Worm (Caenorhabditis elegans) whole organism, young adult: ENCODE results near the gene figl-1.

Experiments
- B0261.1 ChIP-seq: sonication (generic microtip); optimal IDR thresholded peaks from 2 replicates; lab custom pipeline; 2016; ENCODE audit warnings: mild to moderate bottlenecking, missing genetic modification characterization, moderate library complexity, missing compliant biosample characterization
- C17E4.6 ChIP-seq: fragments of 200-800 bp; sonication (Bioruptor generic); IDR thresholded peaks from 2 replicates; pipeline ENCODE4 v1.3.6; 2022; ENCODE audit warnings: missing genetic modification reagents, missing genetic modification characterization, missing compliant biosample characterization
- D2030.7 ChIP-seq: fragments of 200-800 bp; sonication (Bioruptor generic); IDR thresholded peaks from 2 replicates; pipeline ENCODE4 v1.3.6; 2022; ENCODE audit warnings: missing genetic modification reagents, missing genetic modification characterization, missing compliant biosample characterization
- F10E7.11 ChIP-seq: sonication (generic microtip); optimal IDR thresholded peaks from 2 replicates; lab custom pipeline; 2017; ENCODE audit warnings: mild to moderate bottlenecking, missing genetic modification characterization, moderate library complexity, missing compliant biosample characterization
- F52B5.7 ChIP-seq: sonication (generic microtip); optimal IDR thresholded peaks from 2 replicates; lab custom pipeline; 2016; ENCODE audit warnings: mild to moderate bottlenecking, missing genetic modification characterization, missing compliant biosample characterization
- F57A8.1 ChIP-seq: fragments of 200-800 bp; sonication (Bioruptor generic); optimal IDR thresholded peaks from 2 replicates; lab custom pipeline; 2018; ENCODE audit warnings: mild to moderate bottlenecking, missing genetic modification characterization, moderate library complexity, missing compliant biosample characterization
- Y53G8AR.9 ChIP-seq: fragments of 200-800 bp; sonication (Bioruptor generic); conservative IDR thresholded peaks from 2 replicates; pipeline ENCODE4 v1.3.6; 2022; ENCODE audit warnings: missing genetic modification reagents, missing genetic modification characterization, missing compliant biosample characterization
- Y79H2A.3 ChIP-seq: fragments of 200-800 bp; sonication (Bioruptor generic); conservative IDR thresholded peaks from 2 replicates; pipeline ENCODE4 v1.3.6; 2022; ENCODE audit warnings: missing genetic modification reagents, missing genetic modification characterization, missing compliant biosample characterization
- akir-1 ChIP-seq: fragments of 200-800 bp; sonication (Bioruptor generic); optimal IDR thresholded peaks from 2 replicates; lab custom pipeline; 2018; ENCODE audit warnings: mild to moderate bottlenecking, missing genetic modification characterization, moderate library complexity, missing compliant biosample characterization
- aptf-3 ChIP-seq: fragments of 200-800 bp; sonication (Bioruptor generic); IDR thresholded peaks from 2 replicates; pipeline ENCODE4 v1.3.6; 2022; ENCODE audit warnings: missing genetic modification characterization, missing compliant biosample characterization
- attf-6 ChIP-seq: fragments of 200-800 bp; sonication (Bioruptor generic); IDR thresholded peaks from 2 replicates; pipeline ENCODE4 v1.3.6; 2022; ENCODE audit warnings: missing genetic modification reagents, missing genetic modification characterization, missing compliant biosample characterization
- bed-1 ChIP-seq: fragments of 200-800 bp; sonication (Bioruptor generic); IDR thresholded peaks from 2 replicates; pipeline ENCODE4 v1.3.6; 2022; ENCODE audit warnings: missing genetic modification reagents, missing genetic modification characterization, missing compliant biosample characterization
- ccch-3 ChIP-seq: fragments of 200-800 bp; sonication (Bioruptor generic); optimal IDR thresholded peaks from 2 replicates; lab custom pipeline; 2018; ENCODE audit warnings: mild to moderate bottlenecking, missing genetic modification characterization, missing compliant biosample characterization
- cebp-1 ChIP-seq, 2 experiments: fragments of 200-800 bp in 1 of 2; sonication (Bioruptor generic) in 1 of 2; sonication (generic microtip) in 1 of 2; IDR thresholded peaks in 1 of 2; optimal IDR thresholded peaks in 1 of 2; 2 replicates each; pipeline versions ENCODE4 v1.3.6 to Lab custom; 2017 to 2022; ENCODE audit warnings: missing compliant biosample characterization in 2 of 2, missing genetic modification characterization in 2 of 2, mild to moderate bottlenecking in 1 of 2, missing genetic modification reagents in 1 of 2, moderate library complexity in 1 of 2
- cebp-2 ChIP-seq: fragments of 200-800 bp; sonication (Bioruptor generic); IDR thresholded peaks from 2 replicates; pipeline ENCODE4 v1.3.6; 2022; ENCODE audit warnings: missing genetic modification characterization, missing compliant biosample characterization
- ceh-40 ChIP-seq: fragments of 200-800 bp; sonication (Bioruptor generic); IDR thresholded peaks from 2 replicates; pipeline ENCODE4 v1.3.6; 2022; ENCODE audit warnings: missing genetic modification characterization, missing compliant biosample characterization
- hlh-12 ChIP-seq: sonication (generic microtip); optimal IDR thresholded peaks from 2 replicates; lab custom pipeline; 2016; ENCODE audit warnings: missing genetic modification characterization, missing compliant biosample characterization
- hmg-1.2 ChIP-seq: fragments of 200-800 bp; sonication (Bioruptor generic); IDR thresholded peaks from 2 replicates; pipeline ENCODE4 v1.3.6; 2022; ENCODE audit warnings: missing genetic modification reagents, missing genetic modification characterization, missing compliant biosample characterization
- hmg-20 ChIP-seq: fragments of 200-800 bp; sonication (Bioruptor generic); IDR thresholded peaks from 2 replicates; pipeline ENCODE4 v1.3.6; 2022; ENCODE audit warnings: missing genetic modification reagents, missing genetic modification characterization, missing compliant biosample characterization
- let-607 ChIP-seq, 2 experiments: fragments of 200-800 bp in 1 of 2; sonication (Bioruptor generic) in 1 of 2; sonication (generic microtip) in 1 of 2; optimal IDR thresholded peaks; 2 replicates each; lab custom pipeline; 2016 to 2018; ENCODE audit warnings: mild to moderate bottlenecking in 2 of 2, missing compliant biosample characterization in 2 of 2, missing genetic modification characterization in 2 of 2, moderate library complexity in 2 of 2, missing genotype in 1 of 2
- lin-26 ChIP-seq: fragments of 200-800 bp; sonication (Bioruptor generic); IDR thresholded peaks from 2 replicates; pipeline ENCODE4 v1.3.6; 2022; ENCODE audit warnings: missing genetic modification reagents, missing genetic modification characterization, missing compliant biosample characterization
- madf-6 ChIP-seq: fragments of 200-800 bp; sonication (Bioruptor generic); IDR thresholded peaks from 2 replicates; pipeline ENCODE4 v1.3.6; 2022; ENCODE audit warnings: missing genetic modification reagents, missing genetic modification characterization, missing compliant biosample characterization
- mcd-1 ChIP-seq: fragments of 200-800 bp; sonication (Bioruptor generic); IDR thresholded peaks from 2 replicates; pipeline ENCODE4 v1.3.6; 2022; ENCODE audit warnings: missing genetic modification reagents, missing genetic modification characterization, missing compliant biosample characterization
- mel-28 ChIP-seq: sonication (generic microtip); optimal IDR thresholded peaks from 2 replicates; lab custom pipeline; 2016; ENCODE audit warnings: borderline replicate concordance, mild to moderate bottlenecking, missing genetic modification characterization, missing compliant biosample characterization
- mes-4 ChIP-seq: sonication (generic microtip); optimal IDR thresholded peaks from 2 replicates; lab custom pipeline; 2016; ENCODE audit warnings: missing genotype, missing genetic modification characterization, missing compliant biosample characterization
- mxl-1 ChIP-seq: sonication (generic microtip); optimal IDR thresholded peaks from 2 replicates; lab custom pipeline; 2016; ENCODE audit warnings: missing genetic modification characterization, missing compliant biosample characterization
- nfyb-1 ChIP-seq: fragments of 200-800 bp; sonication (Bioruptor generic); IDR thresholded peaks from 2 replicates; pipeline ENCODE4 v1.3.6; 2022; ENCODE audit warnings: missing genetic modification reagents, missing genetic modification characterization, missing compliant biosample characterization
- nhr-27 ChIP-seq: fragments of 200-800 bp; sonication (Bioruptor generic); optimal IDR thresholded peaks from 2 replicates; lab custom pipeline; 2018; ENCODE audit warnings: mild to moderate bottlenecking, missing genetic modification characterization, moderate library complexity, missing compliant biosample characterization
- nhr-80 ChIP-seq: sonication (generic microtip); optimal IDR thresholded peaks from 2 replicates; lab custom pipeline; 2016; ENCODE audit warnings: missing genetic modification characterization, missing compliant biosample characterization
- nhr-90 ChIP-seq: sonication (generic microtip); optimal IDR thresholded peaks from 2 replicates; lab custom pipeline; 2016; ENCODE audit warnings: missing genotype, mild to moderate bottlenecking, missing genetic modification characterization, missing compliant biosample characterization
- pbrm-1 ChIP-seq: fragments of 200-800 bp; sonication (Bioruptor generic); IDR thresholded peaks from 2 replicates; pipeline ENCODE4 v1.3.6; 2022; ENCODE audit warnings: missing genetic modification reagents, missing genetic modification characterization, missing compliant biosample characterization
- rcor-1 ChIP-seq: fragments of 200-800 bp; sonication (Bioruptor generic); IDR thresholded peaks from 2 replicates; pipeline ENCODE4 v1.3.6; 2022; ENCODE audit warnings: missing genetic modification reagents, missing genetic modification characterization, missing compliant biosample characterization
- rec-8 ChIP-seq, 2 experiments: sonication (generic microtip); optimal IDR thresholded peaks; 2 replicates each; lab custom pipeline; 2016; ENCODE audit warnings: mild to moderate bottlenecking in 2 of 2, missing genetic modification characterization in 2 of 2, missing genetic modification reagents in 2 of 2, missing genotype in 2 of 2, missing biosample characterization in 1 of 2, missing compliant biosample characterization in 1 of 2, moderate library complexity in 1 of 2
- snpc-1.1 ChIP-seq: sonication (generic microtip); optimal IDR thresholded peaks from 2 replicates; lab custom pipeline; 2017; ENCODE audit warnings: missing genetic modification characterization, mild to moderate bottlenecking, missing compliant biosample characterization, antibody characterized with exemption, moderate library complexity, missing genotype, missing genetic modification reagents; ENCODE audit not compliant: insufficient read depth
- tbx-9 ChIP-seq: sonication (generic microtip); optimal IDR thresholded peaks from 2 replicates; lab custom pipeline; 2016; ENCODE audit warnings: borderline replicate concordance, missing genetic modification characterization, inconsistent platforms, missing compliant biosample characterization
- tlf-1 ChIP-seq: fragments of 200-800 bp; sonication (Bioruptor generic); optimal IDR thresholded peaks from 2 replicates; lab custom pipeline; 2018; ENCODE audit warnings: mild to moderate bottlenecking, missing genetic modification characterization, missing compliant biosample characterization
- zfh-2 ChIP-seq: fragments of 200-800 bp; sonication (Bioruptor generic); conservative IDR thresholded peaks from 2 replicates; pipeline ENCODE4 v1.3.6; 2022; ENCODE audit warnings: missing genetic modification reagents, missing genetic modification characterization, missing compliant biosample characterization
- zim-3 ChIP-seq: sonication (generic microtip); optimal IDR thresholded peaks from 2 replicates; lab custom pipeline; 2017; ENCODE audit warnings: mild to moderate bottlenecking, missing genetic modification characterization, moderate library complexity, missing compliant biosample characterization
- ztf-25 ChIP-seq: fragments of 200-800 bp; sonication (Bioruptor generic); IDR thresholded peaks from 2 replicates; pipeline ENCODE4 v1.3.6; 2022; ENCODE audit warnings: missing genetic modification reagents, missing genetic modification characterization, missing compliant biosample characterization

The figl-1 gene

DNA sequence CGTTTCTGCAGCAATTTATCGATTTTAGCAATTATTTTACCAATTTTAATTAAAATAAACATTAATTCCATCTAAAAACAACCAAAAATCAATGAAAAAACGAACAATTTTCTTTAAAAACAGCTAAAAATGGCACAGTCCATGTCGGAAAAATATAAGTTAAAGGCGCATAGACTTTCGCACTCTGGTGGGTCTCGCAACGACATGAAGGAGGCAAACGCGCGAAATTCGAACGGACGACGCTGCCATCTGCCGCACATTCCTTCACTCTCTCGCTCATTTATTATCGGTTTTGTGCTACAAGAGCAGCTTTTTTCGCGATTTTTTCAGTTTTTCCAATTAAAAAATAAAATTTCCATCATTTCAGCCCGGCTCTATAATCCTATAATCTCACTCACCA lies 1.0 kb upstream of the figl-1 start, which contains the start of gene mcm-7 (continued):
- TF ChIP-seq nhr-90 (tag; lab: Kevin White, UChicago) (no peak), pbrm-1 (0 out of 2 replicates have a peak, but pooled peaks have one; percentile 47), Y79H2A.3 (no peak), aptf-3 (GFP tag; lab: Robert Waterston, UW) (no peak), zfh-2 (GFP tag; lab: Robert Waterston, UW) (no peak), C17E4.6 (GFP tag; lab: Robert Waterston, UW) (no peak), cebp-1 (GFP tag; IDR thresholded peaks at IDR 0.05; lab: Robert Waterston, UW) (no peak), cebp-1 (tag; optimal IDR thresholded peaks at IDR 0.05; lab: Kevin White, UChicago) (peak; percentile 41), tbx-9 (tag; lab: Kevin White, UChicago) (no peak), Y53G8AR.9 (no peak), tlf-1 (GFP tag; lab: Kevin White, UChicago) (no peak), mel-28 (tag; lab: Kevin White, UChicago) (no peak)
- TF ChIP-seq, all 124 proteins: peak for 25

- TF ChIP-seq ceh-40 (GFP tag; lab: Robert Waterston, UW): no peak
- TF ChIP-seq let-607 (tag; optimal IDR thresholded peaks at IDR 0.05; lab: Kevin White, UChicago): no peak
- no peak for TF ChIP-seq nhr-80
- no peak for TF ChIP-seq ccch-3 (GFP tag; lab: Kevin White, UChicago)
- no peak for TF ChIP-seq hlh-12 (tag; lab: Kevin White, UChicago)
- TF ChIP-seq cebp-2 (GFP tag; lab: Robert Waterston, UW): no peak
- no peak for TF ChIP-seq nhr-27
- no peak for TF ChIP-seq mes-4 (tag; lab: Kevin White, UChicago)
- no peak for TF ChIP-seq nhr-90 (tag; lab: Kevin White, UChicago)
- TF ChIP-seq rcor-1 (GFP tag; lab: Robert Waterston, UW): no peak
- TF ChIP-seq bed-1 (GFP tag; lab: Robert Waterston, UW): no peak
- TF ChIP-seq mxl-1: no peak
- no peak for TF ChIP-seq B0261.1 (tag; lab: Kevin White, UChicago)
- no peak for TF ChIP-seq rec-8 (tag; optimal IDR thresholded peaks at IDR 0.05; lab: Kevin White, UChicago)
- no peak for TF ChIP-seq nfyb-1
Measured at ce11 chrV:4346325-4346724, 526 bp upstream of the figl-1 start, which contains the start of gene hpo-18. Gene hpo-18, minus strand, starts transcription at chrV:4346425.

DNA sequence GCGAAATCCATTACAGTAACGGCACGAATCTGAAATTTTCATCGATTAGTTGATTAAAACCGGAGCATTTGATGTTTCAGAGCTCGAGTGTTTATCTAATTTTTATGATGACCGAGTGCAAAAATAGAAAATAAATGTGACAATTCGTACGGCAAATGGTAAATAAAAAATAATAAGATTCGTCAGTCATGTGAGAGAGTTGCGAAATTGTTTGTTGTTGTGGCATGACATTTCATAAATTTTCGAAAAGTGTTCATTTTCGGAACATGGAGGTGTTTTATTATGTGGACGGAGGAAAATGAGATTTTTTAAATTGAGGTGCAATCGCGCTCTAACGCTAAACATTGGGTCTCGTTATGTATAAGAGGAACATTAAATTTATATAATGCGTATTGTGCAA lies 4.1 kb downstream of the figl-1 start:
- TF ChIP-seq cebp-1 (GFP tag; IDR thresholded peaks at IDR 0.05; lab: Robert Waterston, UW): peak; percentile 72; the same call in 1 of the 2 replicates
- TF ChIP-seq cebp-1 (tag; optimal IDR thresholded peaks at IDR 0.05; lab: Kevin White, UChicago): peak; percentile 88
- TF ChIP-seq F57A8.1 (GFP tag; lab: Kevin White, UChicago): no peak

ce11 chrV:4341208-4341607 lies 4.6 kb downstream of the figl-1 start, which contains the start of gene glrx-3:
Gene glrx-3, minus strand, starts transcription at chrV:4341308.
- TF ChIP-seq ceh-40 (GFP tag; lab: Robert Waterston, UW): no peak
- no peak for TF ChIP-seq hmg-20
- TF ChIP-seq madf-6: 0 out of 2 replicates have a peak, but pooled peaks have one; percentile 26
- TF ChIP-seq ztf-25 (GFP tag; lab: Robert Waterston, UW): no peak
- no peak for TF ChIP-seq hmg-1.2
- no peak for TF ChIP-seq D2030.7 (GFP tag; lab: Robert Waterston, UW)
- TF ChIP-seq mcd-1: peak; percentile 17; the same call in 1 of the 2 replicates
- TF ChIP-seq F52B5.7 (tag; lab: Kevin White, UChicago): peak; percentile 33
- TF ChIP-seq akir-1 (GFP tag; lab: Kevin White, UChicago): no peak
- TF ChIP-seq snpc-1.1 (tag; lab: Kevin White, UChicago): no peak
- no peak for TF ChIP-seq attf-6 (GFP tag; lab: Robert Waterston, UW)
- TF ChIP-seq zim-3 (tag; lab: Kevin White, UChicago): no peak
- TF ChIP-seq Y53G8AR.9: no peak
- TF ChIP-seq B0261.1 (tag; lab: Kevin White, UChicago): no peak
- no peak for TF ChIP-seq lin-26
- no peak for TF ChIP-seq F10E7.11
- no peak for TF ChIP-seq zfh-2 (GFP tag; lab: Robert Waterston, UW)
- TF ChIP-seq pbrm-1: no peak
- no peak for TF ChIP-seq let-607 (tag; optimal IDR thresholded peaks at IDR 0.05; lab: Kevin White, UChicago)
- no peak for TF ChIP-seq Y79H2A.3
